Worm (Caenorhabditis elegans) whole organism, L1 larva: ENCODE measurements around the gene C33D9.6.

Experiments
- dpl-1 ChIP-seq, 3 experiments: fragments of 150-350 bp in 2 of 3; sonication (generic microtip) in 1 of 3; optimal IDR thresholded peaks; 2 replicates each; lab custom pipeline; 2014 to 2017; ENCODE audit warnings: missing biosample characterization in 3 of 3, missing genetic modification characterization in 3 of 3, missing genetic modification reagents in 3 of 3
- elt-3 ChIP-seq, 6 experiments: fragments of 150-350 bp in 1 of 6; sonication (generic microtip); optimal IDR thresholded peaks; 2 replicates each; lab custom pipeline; 2017 to 2018; ENCODE audit warnings: missing biosample characterization in 6 of 6, missing genetic modification characterization in 6 of 6, inconsistent platforms in 1 of 6
- mdl-1 ChIP-seq, 2 experiments: fragments of 150-350 bp; optimal IDR thresholded peaks; 2 replicates each; lab custom pipeline; 2014 to 2017; ENCODE audit warnings: missing biosample characterization in 2 of 2, missing genetic modification characterization in 2 of 2, inconsistent platforms in 1 of 2
- nhr-12 ChIP-seq: sonication (generic microtip); optimal IDR thresholded peaks from 2 replicates; lab custom pipeline; 2017; ENCODE audit warnings: missing biosample characterization, missing genetic modification characterization
- ztf-4 ChIP-seq: fragments of 150-350 bp; optimal IDR thresholded peaks from 2 replicates; lab custom pipeline; 2014; ENCODE audit warnings: missing biosample characterization, missing genetic modification characterization

- TF ChIP-seq ztf-4 (tag; lab: Kevin White, UChicago) (no peak), mdl-1 (tag; optimal IDR thresholded peaks at IDR 0.05; lab: Kevin White, UChicago) (no peak), nhr-12 (tag; lab: Kevin White, UChicago) (no peak), dpl-1 (GFP tag; optimal IDR thresholded peaks at IDR 0.05; lab: Kevin White, UChicago) (no peak), elt-3 (tag; optimal IDR thresholded peaks at IDR 0.05; lab: Kevin White, UChicago) (no peak)
Measured at ce11 chrIV:8816617-8817016, 38.7 kb upstream of the C33D9.6 start.
